Fruit fly (Drosophila melanogaster) whole organism, wandering third instar larva: ENCODE results near the gene Tssk.
A peak's percentile ranks its signal among the peaks of the same experiment; 100 is the strongest.

Source experiments
- Abd-B ChIP-seq: fragments of >200 bp; optimal IDR thresholded peaks from 2 replicates; lab custom pipeline; 2017; ENCODE audit warnings: missing biosample characterization, missing genetic modification characterization
- CG32264 ChIP-seq: fragments of 200-800 bp; sonication (Bioruptor generic); optimal IDR thresholded peaks from 2 replicates; lab custom pipeline; 2016; ENCODE audit warnings: missing biosample characterization, missing genetic modification characterization
- CG9705 ChIP-seq: fragments of 200-800 bp; sonication (Bioruptor generic); optimal IDR thresholded peaks from 2 replicates; lab custom pipeline; 2018; ENCODE audit warnings: missing biosample characterization, mild to moderate bottlenecking, missing genetic modification characterization
- CrebA ChIP-seq: fragments of 200-800 bp; sonication (Bioruptor generic); optimal IDR thresholded peaks from 2 replicates; lab custom pipeline; 2016; ENCODE audit warnings: missing biosample characterization, mild to moderate bottlenecking, missing genetic modification characterization, borderline replicate concordance
- Dfd ChIP-seq: fragments of >200 bp; optimal IDR thresholded peaks from 2 replicates; lab custom pipeline; 2017; ENCODE audit warnings: missing biosample characterization, missing genetic modification characterization
- Dif ChIP-seq: fragments of 200-275, 200-300 bp; sonication (Bioruptor generic); optimal IDR thresholded peaks from 2 replicates; lab custom pipeline; 2018; ENCODE audit warnings: missing biosample characterization, missing genetic modification characterization; ENCODE audit not compliant: partially characterized antibody
- GATAd ChIP-seq: sonication (Bioruptor generic); optimal IDR thresholded peaks from 2 replicates; lab custom pipeline; 2016; ENCODE audit warnings: missing biosample characterization, missing genetic modification characterization
- HLH106 ChIP-seq: fragments of 200-800 bp; optimal IDR thresholded peaks from 3 replicates; lab custom pipeline; 2019; ENCODE audit warnings: missing biosample characterization, mild to moderate bottlenecking, missing genetic modification characterization, moderate library complexity
- Hr78 ChIP-seq: fragments of >200 bp; optimal IDR thresholded peaks from 2 replicates; lab custom pipeline; 2017; ENCODE audit warnings: missing biosample characterization, missing genetic modification characterization
- Hr83 ChIP-seq: fragments of 200-300 bp; sonication (Bioruptor generic); optimal IDR thresholded peaks from 2 replicates; lab custom pipeline; 2016; ENCODE audit warnings: missing biosample characterization, mild to moderate bottlenecking, missing genetic modification characterization, moderate library complexity; ENCODE audit not compliant: poor library complexity, severe bottlenecking
- Jra ChIP-seq: sonication (Bioruptor generic); optimal IDR thresholded peaks from 2 replicates; lab custom pipeline; 2016; ENCODE audit warnings: missing biosample characterization, missing genetic modification characterization
- Myc ChIP-seq: fragments of >200 bp; optimal IDR thresholded peaks from 2 replicates; lab custom pipeline; 2017
- Rel ChIP-seq, 2 experiments: fragments of 200-800 bp; sonication (Bioruptor generic) in 1 of 2; optimal IDR thresholded peaks; 2 replicates in 1 of 2; 3 replicates in 1 of 2; lab custom pipeline; 2016 to 2019; ENCODE audit warnings: mild to moderate bottlenecking in 2 of 2, missing biosample characterization in 2 of 2, missing genetic modification characterization in 2 of 2, moderate library complexity in 1 of 2
- Vsx2 ChIP-seq: fragments of 200-300, 225-300 bp; sonication (Bioruptor generic); optimal IDR thresholded peaks from 2 replicates; lab custom pipeline; 2018; ENCODE audit warnings: missing biosample characterization, missing genetic modification characterization; ENCODE audit not compliant: partially characterized antibody
- dl ChIP-seq, 2 experiments: fragments of 175-275, 200-275 bp in 1 of 2; fragments of 200-275 bp in 1 of 2; sonication (Bioruptor generic); optimal IDR thresholded peaks; lab custom pipeline; 2018; ENCODE audit warnings: mild to moderate bottlenecking in 2 of 2, missing biosample characterization in 2 of 2, missing genetic modification characterization in 2 of 2, moderate library complexity in 2 of 2; ENCODE audit not compliant: partially characterized antibody in 2 of 2, insufficient read depth in 1 of 2
- dmrt93B ChIP-seq: fragments of 200-800 bp; sonication (Bioruptor generic); optimal IDR thresholded peaks from 2 replicates; lab custom pipeline; 2018; ENCODE audit warnings: missing biosample characterization, mild to moderate bottlenecking, missing genetic modification characterization
- dsf ChIP-seq: sonication (Bioruptor generic); optimal IDR thresholded peaks from 2 replicates; lab custom pipeline; 2016; ENCODE audit warnings: missing biosample characterization, missing genetic modification characterization, borderline replicate concordance
- foxo ChIP-seq, 2 experiments: fragments of 200-800 bp; sonication (Bioruptor generic); optimal IDR thresholded peaks; 2 replicates in 1 of 2; 3 replicates in 1 of 2; lab custom pipeline; 2016 to 2017; ENCODE audit warnings: missing biosample characterization in 2 of 2, missing genetic modification characterization in 2 of 2
- fru ChIP-seq: fragments of 200-800 bp; sonication (Bioruptor generic); optimal IDR thresholded peaks from 3 replicates; lab custom pipeline; 2016; ENCODE audit warnings: missing biosample characterization, mild to moderate bottlenecking, missing genetic modification characterization
- h ChIP-seq: fragments of 200-800 bp; sonication (Bioruptor generic); optimal IDR thresholded peaks from 3 replicates; lab custom pipeline; 2016; ENCODE audit warnings: missing biosample characterization, mild to moderate bottlenecking, missing genetic modification characterization
- jim ChIP-seq: fragments of 175-275, 200-325 bp; sonication (Bioruptor generic); optimal IDR thresholded peaks from 2 replicates; lab custom pipeline; 2016; ENCODE audit warnings: missing biosample characterization, mild to moderate bottlenecking, missing genetic modification characterization
- pan ChIP-seq: fragments of >200 bp; optimal IDR thresholded peaks from 2 replicates; lab custom pipeline; 2017
- psq ChIP-seq: fragments of 200-800 bp; sonication (Bioruptor generic); optimal IDR thresholded peaks from 3 replicates; lab custom pipeline; 2017; ENCODE audit warnings: missing biosample characterization, mild to moderate bottlenecking, missing genetic modification characterization, moderate library complexity
- rgr ChIP-seq: fragments of 200-800 bp; sonication (Bioruptor generic); optimal IDR thresholded peaks from 3 replicates; lab custom pipeline; 2016; ENCODE audit warnings: missing biosample characterization, mild to moderate bottlenecking, missing genetic modification characterization
- sage ChIP-seq: fragments of 200-800 bp; sonication (Bioruptor generic); optimal IDR thresholded peaks from 2 replicates; lab custom pipeline; 2016; ENCODE audit warnings: missing biosample characterization, mild to moderate bottlenecking, missing genetic modification characterization
- sv ChIP-seq: fragments of 200-800 bp; sonication (Bioruptor generic); optimal IDR thresholded peaks from 3 replicates; lab custom pipeline; 2016; ENCODE audit warnings: missing biosample characterization, missing genetic modification characterization
- tai ChIP-seq: sonication (Bioruptor generic); optimal IDR thresholded peaks from 2 replicates; lab custom pipeline; 2016; ENCODE audit warnings: missing biosample characterization, missing genetic modification characterization
- usp ChIP-seq: fragments of >200 bp; optimal IDR thresholded peaks from 2 replicates; lab custom pipeline; 2017; ENCODE audit warnings: missing biosample characterization, missing genetic modification characterization
- woc ChIP-seq: sonication (Bioruptor generic); optimal IDR thresholded peaks from 2 replicates; lab custom pipeline; 2016; ENCODE audit warnings: missing biosample characterization, mild to moderate bottlenecking, missing genetic modification characterization

The Tssk gene

dm6 chr3R:18598391-18598790 lies at the start of gene Tssk:
TSS of gene Tssk (plus strand) at chr3R:18598691.
- no peak for TF ChIP-seq h
- no peak for TF ChIP-seq Dfd (GFP tag; lab: Kevin White, UChicago)
- no peak for TF ChIP-seq tai
- no peak for TF ChIP-seq Hr83 (GFP tag; lab: Kevin White, UChicago)
- TF ChIP-seq sage (GFP tag; lab: Kevin White, UChicago): no peak
- no peak for TF ChIP-seq Dif
- no peak for TF ChIP-seq Hr78 (GFP tag; lab: Kevin White, UChicago)
- no peak for TF ChIP-seq psq (GFP tag; lab: Kevin White, UChicago)
- no peak for TF ChIP-seq fru (GFP tag; lab: Kevin White, UChicago)
- TF ChIP-seq Abd-B (GFP tag; lab: Kevin White, UChicago): no peak
- no peak for TF ChIP-seq dmrt93B (GFP tag; lab: Kevin White, UChicago)
- TF ChIP-seq pan (lab: Kevin White, UChicago): no peak
- TF ChIP-seq Myc (lab: Kevin White, UChicago): no peak
- no peak for TF ChIP-seq dsf
- no peak for TF ChIP-seq woc
- no peak for TF ChIP-seq HLH106
- TF ChIP-seq CG32264 (GFP tag; lab: Kevin White, UChicago): no peak

- TF ChIP-seq rgr (GFP tag; lab: Kevin White, UChicago): no peak
- peak; percentile 80 for TF ChIP-seq Dfd (GFP tag; lab: Kevin White, UChicago)
Measured at dm6 chr3R:18548787-18549186, 49.7 kb upstream of the Tssk start.

dm6 chr3R:18559569-18559968 lies 38.9 kb upstream of the Tssk start, which contains the start of gene CG7691:
TSS of gene CG7691 (plus strand) at chr3R:18559869.
- TF ChIP-seq Rel (GFP tag; optimal IDR thresholded peaks at IDR 0.05; lab: Kevin White, UChicago) (no peak), Rel (tag; optimal IDR thresholded peaks at IDR 0.05; lab: Kevin White, UChicago) (no peak), dl (GFP tag; optimal IDR thresholded peaks at IDR 0.05; lab: Kevin White, UChicago; ENCODE audit: insufficient read depth in 1 of 2, partially characterized antibody in 2 of 2) (no peak), dmrt93B (GFP tag; lab: Kevin White, UChicago) (no peak), Vsx2 (GFP tag; lab: Kevin White, UChicago) (no peak), HLH106 (no peak), foxo (GFP tag; optimal IDR thresholded peaks at IDR 0.05; lab: Kevin White, UChicago) (no peak), CrebA (no peak), Dif (no peak), sv (GFP tag; lab: Kevin White, UChicago) (no peak), CG9705 (GFP tag; lab: Kevin White, UChicago) (no peak), Hr78 (GFP tag; lab: Kevin White, UChicago) (no peak), Hr83 (GFP tag; lab: Kevin White, UChicago) (no peak), CG32264 (GFP tag; lab: Kevin White, UChicago) (no peak), jim (no peak), sage (GFP tag; lab: Kevin White, UChicago) (no peak), fru (GFP tag; lab: Kevin White, UChicago) (no peak), h (no peak), GATAd (GFP tag; lab: Kevin White, UChicago) (no peak), Jra (GFP tag; lab: Kevin White, UChicago) (no peak)
- TF ChIP-seq, all 38 proteins: peak for 0

dm6 chr3R:18565073-18565472 lies 33.4 kb upstream of the Tssk start, which contains the start of the genes CG43210 and hemo:
TSS of gene CG43210 (minus strand) at chr3R:18565173.
TSS of gene hemo (minus strand) at chr3R:18565173.
- no peak for TF ChIP-seq h
- peak; percentile 30 for TF ChIP-seq HLH106

dm6 chr3R:18572240-18572803 lies 26.2 kb upstream of the Tssk start:
- TF ChIP-seq tai (no peak), usp (GFP tag; lab: Kevin White, UChicago) (no peak), dl (GFP tag; optimal IDR thresholded peaks at IDR 0.05; lab: Kevin White, UChicago; ENCODE audit: insufficient read depth in 1 of 2, partially characterized antibody in 2 of 2) (no peak)
